Worm (Caenorhabditis elegans) whole organism, L4/young adult: Measurements from ENCODE around the gene adh-1.

ENCODE experiments used
- W03F9.2 ChIP-seq: fragments of 150-350 bp; optimal IDR thresholded peaks from 2 replicates; lab custom pipeline; 2014; ENCODE audit warnings: missing biosample characterization, missing genetic modification characterization
- dao-5 ChIP-seq: sonication (generic microtip); optimal IDR thresholded peaks from 2 replicates; lab custom pipeline; 2016; ENCODE audit warnings: missing genotype, missing genetic modification characterization, moderate library complexity, missing compliant biosample characterization

DNA sequence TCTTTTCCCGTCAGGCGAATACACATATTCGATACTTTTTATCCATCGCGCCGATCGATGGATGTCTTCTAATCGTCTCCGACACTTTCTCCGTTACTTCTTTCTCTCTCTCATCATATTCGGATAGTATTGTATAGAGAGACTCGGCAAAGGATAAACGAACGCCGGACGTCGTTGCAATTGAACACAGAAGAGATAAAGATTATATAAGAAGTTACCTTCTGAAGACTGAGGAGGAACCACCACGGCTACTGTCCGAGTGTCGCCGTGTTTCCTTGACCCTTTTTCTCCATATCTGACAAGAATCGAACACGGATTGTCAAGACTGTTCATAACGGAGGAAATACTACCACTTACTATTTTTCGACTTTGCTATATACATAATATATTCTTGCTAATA lies 11.1 kb downstream of the adh-1 start, which contains the start of gene sma-1:
- TF ChIP-seq W03F9.2 (tag; lab: Kevin White, UChicago): no peak
- TF ChIP-seq dao-5 (tag; lab: Kevin White, UChicago): no peak
